Worm (Caenorhabditis elegans) whole organism, late embryonic: ENCODE results near the gene ins-10.

Experiments used
- C08G9.2 ChIP-seq: sonication (generic microtip); optimal IDR thresholded peaks from 2 replicates; lab custom pipeline; 2016; ENCODE audit warnings: mild to moderate bottlenecking, missing genetic modification characterization, moderate library complexity, missing compliant biosample characterization
- C38D4.7 ChIP-seq: fragments of 200-800 bp; sonication (Bioruptor generic); optimal IDR thresholded peaks from 2 replicates; lab custom pipeline; 2018; ENCODE audit warnings: mild to moderate bottlenecking, missing genetic modification characterization, moderate library complexity, missing compliant biosample characterization
- F13H6.1 ChIP-seq: sonication (generic microtip); optimal IDR thresholded peaks from 2 replicates; lab custom pipeline; 2016; ENCODE audit warnings: missing genetic modification characterization, missing compliant biosample characterization
- K02D7.2 ChIP-seq: sonication (generic microtip); optimal IDR thresholded peaks from 2 replicates; lab custom pipeline; 2017; ENCODE audit warnings: mild to moderate bottlenecking, missing genetic modification characterization, missing compliant biosample characterization
- K09A11.1 ChIP-seq: sonication (generic microtip); optimal IDR thresholded peaks from 2 replicates; lab custom pipeline; 2017; ENCODE audit warnings: antibody characterized with exemption, mild to moderate bottlenecking, missing genetic modification characterization, missing compliant biosample characterization; ENCODE audit not compliant: insufficient read depth
- T23F11.4 ChIP-seq: fragments of 200-800 bp; sonication (Bioruptor generic); optimal IDR thresholded peaks from 2 replicates; lab custom pipeline; 2018; ENCODE audit warnings: mild to moderate bottlenecking, missing genetic modification characterization, missing compliant biosample characterization
- ahr-1 ChIP-seq: sonication (generic microtip); optimal IDR thresholded peaks from 2 replicates; lab custom pipeline; 2016; ENCODE audit warnings: missing genetic modification characterization, missing compliant biosample characterization
- ama-1 ChIP-seq: fragments of 150-350 bp; optimal IDR thresholded peaks from 2 replicates; lab custom pipeline; 2014
- ceh-18 ChIP-seq: sonication (generic microtip); optimal IDR thresholded peaks from 2 replicates; lab custom pipeline; 2016; ENCODE audit warnings: missing genetic modification characterization, missing compliant biosample characterization
- ceh-19 ChIP-seq: fragments of 200-800 bp; sonication (Bioruptor generic); optimal IDR thresholded peaks from 2 replicates; lab custom pipeline; 2018; ENCODE audit warnings: mild to moderate bottlenecking, missing genetic modification characterization, missing compliant biosample characterization
- ceh-22 ChIP-seq: sonication (generic microtip); optimal IDR thresholded peaks from 2 replicates; lab custom pipeline; 2017; ENCODE audit warnings: missing biosample characterization, missing genetic modification characterization
- ceh-24 ChIP-seq: sonication (generic microtip); optimal IDR thresholded peaks from 2 replicates; lab custom pipeline; 2016; ENCODE audit warnings: mild to moderate bottlenecking, missing genetic modification characterization, missing compliant biosample characterization
- ceh-31 ChIP-seq: sonication (generic microtip); optimal IDR thresholded peaks from 2 replicates; lab custom pipeline; 2016; ENCODE audit warnings: missing genetic modification characterization, missing compliant biosample characterization
- ceh-45 ChIP-seq: fragments of 200-800 bp; sonication (Bioruptor generic); IDR thresholded peaks from 2 replicates; pipeline ENCODE4 v1.3.6; 2022; ENCODE audit warnings: missing genetic modification reagents, missing genetic modification characterization, missing compliant biosample characterization
- ceh-48 ChIP-seq: sonication (generic microtip); optimal IDR thresholded peaks from 2 replicates; lab custom pipeline; 2016; ENCODE audit warnings: missing genetic modification characterization, inconsistent platforms, missing compliant biosample characterization
- dve-1 ChIP-seq: sonication (generic microtip); optimal IDR thresholded peaks from 2 replicates; lab custom pipeline; 2017; ENCODE audit warnings: antibody characterized with exemption, mild to moderate bottlenecking, missing genetic modification characterization, missing compliant biosample characterization
- elt-2 ChIP-seq: sonication (generic microtip); optimal IDR thresholded peaks from 2 replicates; lab custom pipeline; 2016; ENCODE audit warnings: missing genetic modification reagents, missing genetic modification characterization, missing compliant biosample characterization
- ets-4 ChIP-seq: sonication (generic microtip); optimal IDR thresholded peaks from 2 replicates; lab custom pipeline; 2016; ENCODE audit warnings: missing genetic modification characterization, missing compliant biosample characterization
- fax-1 ChIP-seq: sonication (generic microtip); optimal IDR thresholded peaks from 2 replicates; lab custom pipeline; 2016; ENCODE audit warnings: missing genotype, missing genetic modification characterization, missing compliant biosample characterization
- fkh-6 ChIP-seq: sonication (generic microtip); optimal IDR thresholded peaks from 2 replicates; lab custom pipeline; 2016; ENCODE audit warnings: missing genetic modification characterization, missing compliant biosample characterization
- gmeb-2 ChIP-seq: sonication (generic microtip); optimal IDR thresholded peaks from 2 replicates; lab custom pipeline; 2016; ENCODE audit warnings: missing genetic modification characterization, inconsistent platforms, missing compliant biosample characterization
- hlh-13 ChIP-seq: fragments of 200-800 bp; sonication (Bioruptor generic); optimal IDR thresholded peaks from 2 replicates; lab custom pipeline; 2018; ENCODE audit warnings: mild to moderate bottlenecking, missing genetic modification characterization, missing compliant biosample characterization
- hlh-30 ChIP-seq: sonication (generic microtip); optimal IDR thresholded peaks from 2 replicates; lab custom pipeline; 2017; ENCODE audit warnings: antibody characterized with exemption, missing genetic modification characterization, missing compliant biosample characterization; ENCODE audit not compliant: insufficient read depth
- hlh-6 ChIP-seq: sonication (generic microtip); optimal IDR thresholded peaks from 2 replicates; lab custom pipeline; 2016; ENCODE audit warnings: missing genotype, missing genetic modification characterization, missing compliant biosample characterization
- lim-6 ChIP-seq: sonication (generic microtip); optimal IDR thresholded peaks from 2 replicates; lab custom pipeline; 2016; ENCODE audit warnings: missing genetic modification characterization, missing compliant biosample characterization
- nfya-1 ChIP-seq: sonication (generic microtip); optimal IDR thresholded peaks from 2 replicates; lab custom pipeline; 2017; ENCODE audit warnings: missing genetic modification characterization, mild to moderate bottlenecking, missing compliant biosample characterization, antibody characterized with exemption, moderate library complexity
- nhr-232 ChIP-seq: sonication (generic microtip); optimal IDR thresholded peaks from 2 replicates; lab custom pipeline; 2016; ENCODE audit warnings: missing genetic modification characterization, missing compliant biosample characterization
- npax-4 ChIP-seq: sonication (generic microtip); optimal IDR thresholded peaks from 2 replicates; lab custom pipeline; 2016; ENCODE audit warnings: missing genetic modification characterization, missing compliant biosample characterization
- pag-3 ChIP-seq: sonication (generic microtip); optimal IDR thresholded peaks from 2 replicates; lab custom pipeline; 2016; ENCODE audit warnings: missing compliant biosample characterization, missing genetic modification characterization, borderline replicate concordance
- pat-9 ChIP-seq: fragments of 200-800 bp; sonication (Bioruptor generic); optimal IDR thresholded peaks from 2 replicates; lab custom pipeline; 2018; ENCODE audit warnings: mild to moderate bottlenecking, missing genetic modification characterization, moderate library complexity, missing compliant biosample characterization
- pha-4 ChIP-seq: fragments of 150-350 bp; optimal IDR thresholded peaks from 2 replicates; lab custom pipeline; 2018; ENCODE audit warnings: missing biosample characterization, missing genetic modification reagents, missing genetic modification characterization
- pros-1 ChIP-seq: fragments of 150-350 bp; optimal IDR thresholded peaks from 2 replicates; lab custom pipeline; 2014; ENCODE audit warnings: missing biosample characterization, missing genetic modification reagents, missing genetic modification characterization
- ref-2 ChIP-seq: sonication (generic microtip); optimal IDR thresholded peaks from 2 replicates; lab custom pipeline; 2016; ENCODE audit warnings: missing genetic modification characterization, missing compliant biosample characterization
- rnt-1 ChIP-seq: sonication (generic microtip); optimal IDR thresholded peaks from 2 replicates; lab custom pipeline; 2016; ENCODE audit warnings: missing genetic modification characterization, missing compliant biosample characterization
- syd-9 ChIP-seq: sonication (generic microtip); optimal IDR thresholded peaks from 2 replicates; lab custom pipeline; 2016; ENCODE audit warnings: mild to moderate bottlenecking, missing genetic modification characterization, moderate library complexity, missing compliant biosample characterization
- tbx-2 ChIP-seq: sonication (generic microtip); optimal IDR thresholded peaks from 2 replicates; lab custom pipeline; 2016; ENCODE audit warnings: missing genetic modification characterization, missing compliant biosample characterization
- ttx-3 ChIP-seq: sonication (generic microtip); optimal IDR thresholded peaks from 2 replicates; lab custom pipeline; 2016; ENCODE audit warnings: missing genetic modification reagents, missing genetic modification characterization, missing compliant biosample characterization
- unc-3 ChIP-seq, 2 experiments: fragments of 200-800 bp in 1 of 2; sonication (Bioruptor generic) in 1 of 2; sonication (generic microtip) in 1 of 2; conservative IDR thresholded peaks in 1 of 2; optimal IDR thresholded peaks in 1 of 2; 2 replicates each; pipeline versions ENCODE4 v1.3.6 to Lab custom; 2016 to 2022; ENCODE audit warnings: missing compliant biosample characterization in 2 of 2, missing genetic modification characterization in 2 of 2, missing genetic modification reagents in 1 of 2
- unc-42 ChIP-seq: sonication (generic microtip); optimal IDR thresholded peaks from 2 replicates; lab custom pipeline; 2016; ENCODE audit warnings: missing genotype, missing genetic modification characterization, missing compliant biosample characterization
- unc-55 ChIP-seq: sonication (generic microtip); optimal IDR thresholded peaks from 2 replicates; lab custom pipeline; 2017; ENCODE audit warnings: missing biosample characterization, missing genetic modification reagents, missing genetic modification characterization
- unc-86 ChIP-seq: sonication (generic microtip); optimal IDR thresholded peaks from 2 replicates; lab custom pipeline; 2016; ENCODE audit warnings: missing genetic modification characterization, missing compliant biosample characterization
- ztf-16 ChIP-seq: sonication (generic microtip); optimal IDR thresholded peaks from 2 replicates; lab custom pipeline; 2017; ENCODE audit warnings: missing genetic modification characterization, missing compliant biosample characterization

The ins-10 gene

DNA sequence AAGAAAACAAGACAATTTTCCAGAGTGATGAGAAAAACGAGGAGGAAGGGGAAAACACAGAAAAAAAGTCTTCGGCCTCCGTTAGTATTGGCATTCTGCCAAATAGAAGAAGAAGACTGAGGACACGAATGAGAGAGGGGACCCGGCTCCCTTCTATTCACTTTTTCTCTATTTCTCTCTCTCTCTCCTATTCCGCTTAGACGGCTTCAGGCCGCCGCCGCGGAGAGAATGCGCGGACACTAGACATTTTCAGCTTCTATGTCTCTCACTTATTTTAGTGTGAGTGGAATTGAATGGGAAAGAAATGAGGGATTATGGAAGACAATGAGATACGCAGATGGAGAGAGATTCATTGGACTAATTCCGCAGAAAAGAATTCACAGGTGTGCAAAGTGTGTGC, 26.9 kb upstream of the ins-10 start:
- TF ChIP-seq ceh-31 (tag; lab: Kevin White, UChicago) = peak; percentile 35
- no peak for TF ChIP-seq ref-2 (tag; lab: Kevin White, UChicago)
- TF ChIP-seq unc-42 (tag; lab: Kevin White, UChicago) = peak; percentile 20
- TF ChIP-seq lim-6 = no peak

DNA sequence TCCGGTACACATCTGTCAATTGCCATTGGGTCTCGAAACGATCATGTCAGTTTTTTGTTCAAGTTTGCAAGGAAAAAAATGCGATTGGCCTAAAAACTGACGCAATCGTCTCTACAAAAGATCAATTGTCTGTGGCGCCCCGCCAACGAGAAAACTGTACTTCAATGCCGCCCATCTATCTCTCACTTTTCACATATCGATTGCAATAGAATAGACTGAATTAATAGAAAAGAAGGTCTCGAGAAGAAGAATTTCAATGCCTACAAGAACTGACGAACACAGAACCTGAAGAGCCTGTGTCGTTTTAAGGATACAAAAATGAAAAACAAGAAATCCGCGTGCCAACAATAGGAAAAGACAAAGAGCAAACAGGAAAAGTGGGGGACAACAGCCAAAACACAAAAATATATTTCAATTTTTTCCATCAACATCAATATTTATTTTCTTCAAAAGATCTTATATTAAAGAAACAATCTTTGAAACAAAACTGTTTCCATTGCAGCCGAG, 25.3 kb upstream of the ins-10 start:
- TF ChIP-seq hlh-30 (tag; lab: Kevin White, UChicago) = no peak
- TF ChIP-seq ceh-31 (tag; lab: Kevin White, UChicago) = no peak
- no peak for TF ChIP-seq hlh-6 (tag; lab: Kevin White, UChicago)
- no peak for TF ChIP-seq unc-86 (tag; lab: Kevin White, UChicago)
- TF ChIP-seq tbx-2 = no peak
- TF ChIP-seq syd-9 (tag; lab: Kevin White, UChicago) = no peak
- no peak for TF ChIP-seq C38D4.7 (GFP tag; lab: Kevin White, UChicago)

DNA sequence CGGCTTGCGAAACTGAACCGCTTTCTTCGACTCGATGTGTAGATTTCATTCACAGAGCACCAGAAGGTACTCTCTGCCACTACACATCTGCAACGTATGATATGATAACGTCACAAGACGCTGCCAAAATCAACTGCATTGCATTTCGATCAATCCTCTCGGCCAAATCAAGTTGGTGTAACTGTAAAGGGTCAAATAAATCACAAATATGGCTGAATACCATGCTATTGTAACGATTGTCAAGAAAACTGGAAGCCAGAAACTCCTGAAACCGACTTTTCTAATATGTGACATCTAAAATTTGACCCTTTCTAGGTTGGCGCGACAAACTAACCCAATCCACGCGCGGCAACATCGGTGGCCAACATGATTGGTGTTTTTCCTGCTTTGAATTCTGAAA, 23.7 kb upstream of the ins-10 start:
- TF ChIP-seq pat-9 (tag; lab: Kevin White, UChicago) (no peak), npax-4 (tag; lab: Kevin White, UChicago) (no peak), F13H6.1 (tag; lab: Kevin White, UChicago) (no peak), ceh-19 (GFP tag; lab: Kevin White, UChicago) (no peak), syd-9 (tag; lab: Kevin White, UChicago) (no peak), C38D4.7 (GFP tag; lab: Kevin White, UChicago) (no peak), K09A11.1 (tag; lab: Kevin White, UChicago) (no peak), ama-1 (lab: Kevin White, UChicago) (no peak), ztf-16 (tag; lab: Kevin White, UChicago) (no peak), dve-1 (tag; lab: Kevin White, UChicago) (no peak), pag-3 (no peak), unc-3 (GFP tag; conservative IDR thresholded peaks at IDR 0.05; lab: Robert Waterston, UW) (no peak), unc-3 (tag; optimal IDR thresholded peaks at IDR 0.05; lab: Kevin White, UChicago) (no peak), ceh-22 (tag; lab: Kevin White, UChicago) (no peak), fax-1 (no peak)

DNA sequence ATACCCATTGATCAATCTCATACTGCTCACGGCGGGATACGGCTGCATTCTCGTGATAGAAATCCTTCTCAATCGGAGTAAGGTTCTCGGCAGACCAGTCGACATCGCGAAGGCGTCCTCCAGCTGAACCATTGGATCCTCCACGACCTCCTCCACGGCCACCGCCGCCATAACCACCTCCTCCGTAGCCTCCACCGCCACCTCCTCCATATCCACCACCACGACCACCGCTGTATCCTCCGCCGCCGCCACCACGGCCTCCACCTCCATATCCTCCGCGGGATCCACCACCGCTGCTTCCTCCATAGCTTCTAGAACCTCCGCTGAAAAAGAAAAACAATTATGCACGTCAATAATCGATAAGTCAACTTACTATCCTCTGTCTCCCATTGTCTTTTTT, 22.3 kb upstream of the ins-10 start:
- TF ChIP-seq ahr-1 (tag; lab: Kevin White, UChicago) (no peak), rnt-1 (tag; lab: Kevin White, UChicago) (no peak), pag-3 (no peak), ets-4 (no peak), K09A11.1 (tag; lab: Kevin White, UChicago) (no peak), gmeb-2 (tag; lab: Kevin White, UChicago) (no peak), ttx-3 (tag; lab: Kevin White, UChicago) (no peak), unc-3 (GFP tag; conservative IDR thresholded peaks at IDR 0.05; lab: Robert Waterston, UW) (no peak), unc-3 (tag; optimal IDR thresholded peaks at IDR 0.05; lab: Kevin White, UChicago) (no peak), ceh-45 (GFP tag; lab: Robert Waterston, UW) (no peak), K02D7.2 (tag; lab: Kevin White, UChicago) (no peak), ama-1 (lab: Kevin White, UChicago) (no peak), ceh-24 (tag; lab: Kevin White, UChicago) (no peak)
- TF ChIP-seq, all 69 proteins: peak for 0

DNA sequence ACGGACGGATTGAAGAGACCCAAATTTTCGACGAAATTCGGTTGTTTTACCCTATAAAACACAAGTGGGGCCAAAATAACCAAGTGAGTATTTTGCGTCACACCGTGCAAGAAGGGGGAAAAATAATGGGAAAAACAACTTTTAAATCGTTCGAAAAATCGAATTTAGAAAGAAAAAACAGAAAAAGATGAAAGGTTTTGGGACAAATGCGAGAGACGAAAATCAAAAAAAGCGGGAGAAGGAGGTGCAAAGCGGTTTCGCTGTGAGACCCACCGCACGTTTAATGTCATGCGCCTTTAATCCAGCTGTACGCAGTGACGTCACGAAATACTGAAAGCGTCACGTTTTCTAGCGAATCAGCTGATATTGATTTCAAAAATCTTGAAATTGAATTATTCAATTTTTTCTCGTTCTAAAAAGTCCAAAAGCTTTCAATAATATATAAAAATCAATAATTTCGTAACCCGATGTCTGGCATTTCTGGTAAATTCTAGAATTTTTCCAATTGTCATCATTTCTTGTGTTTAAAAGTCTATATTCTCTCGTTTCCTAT, 21.7 kb upstream of the ins-10 start, which contains the start of the genes ddx-17 and aip-1:
ddx-17 (minus strand) TSS at position 51 of the 553 bp plus-strand sequence.
aip-1 (plus strand) TSS at position 332 of the 553 bp plus-strand sequence.
- TF ChIP-seq pha-4 (tag; lab: Kevin White, UChicago) = no peak
- no peak for TF ChIP-seq C08G9.2 (tag; lab: Kevin White, UChicago)
- TF ChIP-seq pat-9 (tag; lab: Kevin White, UChicago) = no peak
- peak; percentile 50 for TF ChIP-seq unc-55 (GFP tag; lab: Kevin White, UChicago)
- no peak for TF ChIP-seq pros-1 (tag; lab: Kevin White, UChicago)
- no peak for TF ChIP-seq T23F11.4
- TF ChIP-seq nfya-1 (tag; lab: Kevin White, UChicago) = peak; percentile 32
- no peak for TF ChIP-seq dve-1 (tag; lab: Kevin White, UChicago)
- TF ChIP-seq K09A11.1 (tag; lab: Kevin White, UChicago) = no peak
- no peak for TF ChIP-seq ceh-24 (tag; lab: Kevin White, UChicago)
- TF ChIP-seq elt-2 (tag; lab: Kevin White, UChicago) = no peak
- peak; percentile 85 for TF ChIP-seq hlh-30 (tag; lab: Kevin White, UChicago)
- TF ChIP-seq nhr-232 (tag; lab: Kevin White, UChicago) = no peak
- TF ChIP-seq fkh-6 (tag; lab: Kevin White, UChicago) = no peak
- peak; percentile 60 for TF ChIP-seq ceh-31 (tag; lab: Kevin White, UChicago)
- TF ChIP-seq tbx-2 = peak; percentile 52
- TF ChIP-seq ceh-18 (tag; lab: Kevin White, UChicago) = no peak
- TF ChIP-seq ceh-48 (tag; lab: Kevin White, UChicago) = peak; percentile 10
- no peak for TF ChIP-seq hlh-13 (GFP tag; lab: Kevin White, UChicago)
- TF ChIP-seq hlh-6 (tag; lab: Kevin White, UChicago) = no peak
